Fruit fly (Drosophila melanogaster) whole organism, embryonic: ENCODE measurements around the gene CG43689.

ENCODE experiments used
- Atf6 ChIP-seq: fragments of 200-800 bp; sonication (Bioruptor generic); IDR thresholded peaks from 2 replicates; pipeline ENCODE4 v1.3.6; 2022; ENCODE audit warnings: missing biosample characterization, missing genetic modification characterization
- BtbVII ChIP-seq: fragments of 200-800 bp; sonication (Bioruptor generic); optimal IDR thresholded peaks from 3 replicates; lab custom pipeline; 2017; ENCODE audit warnings: missing biosample characterization, mild to moderate bottlenecking, missing genetic modification characterization
- CG10959 ChIP-seq: fragments of 200-800 bp; sonication (Bioruptor generic); IDR thresholded peaks from 2 replicates; pipeline ENCODE4 v1.3.6; 2022; ENCODE audit warnings: missing biosample characterization, missing genetic modification characterization
- CG11247 ChIP-seq: fragments of 200-800 bp; sonication (Bioruptor generic); IDR thresholded peaks from 2 replicates; pipeline ENCODE4 v1.3.6; 2022; ENCODE audit warnings: missing biosample characterization, missing genetic modification characterization
- CG12236 ChIP-seq: fragments of 200-800 bp; sonication (Bioruptor generic); optimal IDR thresholded peaks from 2 replicates; lab custom pipeline; 2016; ENCODE audit warnings: missing biosample characterization, missing genetic modification characterization
- CG12769 ChIP-seq: fragments of 200-800 bp; sonication (Bioruptor generic); optimal IDR thresholded peaks from 2 replicates; lab custom pipeline; 2019; ENCODE audit warnings: missing biosample characterization, mild to moderate bottlenecking, missing genetic modification characterization, moderate library complexity
- CG14667 ChIP-seq: fragments of 200-800 bp; sonication (Bioruptor generic); IDR thresholded peaks from 2 replicates; pipeline ENCODE4 v1.3.6; 2022; ENCODE audit warnings: missing biosample characterization, missing genetic modification characterization
- CG14860 ChIP-seq: fragments of 200-800 bp; sonication (Bioruptor generic); IDR thresholded peaks from 3 replicates; pipeline ENCODE4 v1.3.6; 2022; ENCODE audit warnings: missing biosample characterization, missing genetic modification characterization; ENCODE audit not compliant: partially characterized antibody
- CG1529 ChIP-seq: fragments of 200-800 bp; sonication (Bioruptor generic); optimal IDR thresholded peaks from 3 replicates; lab custom pipeline; 2018; ENCODE audit warnings: missing biosample characterization, missing genetic modification characterization
- CG15479 ChIP-seq: fragments of 200-800 bp; sonication (Bioruptor generic); optimal IDR thresholded peaks from 3 replicates; lab custom pipeline; 2019; ENCODE audit warnings: missing biosample characterization, mild to moderate bottlenecking, missing genetic modification characterization, moderate library complexity
- CG17912 ChIP-seq: fragments of 200-800 bp; sonication (Bioruptor generic); optimal IDR thresholded peaks from 2 replicates; lab custom pipeline; 2018; ENCODE audit warnings: missing biosample characterization, mild to moderate bottlenecking, missing genetic modification characterization
- CG30020 ChIP-seq: fragments of 200-800 bp; optimal IDR thresholded peaks from 2 replicates; lab custom pipeline; 2019; ENCODE audit warnings: missing biosample characterization, mild to moderate bottlenecking, missing genetic modification characterization, moderate library complexity
- CG30431 ChIP-seq: fragments of 200-800 bp; sonication (Bioruptor generic); optimal IDR thresholded peaks from 2 replicates; lab custom pipeline; 2017; ENCODE audit warnings: missing biosample characterization, missing genetic modification characterization
- CG31388 ChIP-seq: fragments of 200-800 bp; sonication (Bioruptor generic); optimal IDR thresholded peaks from 2 replicates; lab custom pipeline; 2016; ENCODE audit warnings: missing biosample characterization, missing genetic modification characterization
- CG32532 ChIP-seq: fragments of 200-800 bp; sonication (Bioruptor generic); IDR thresholded peaks from 2 replicates; pipeline ENCODE4 v1.3.6; 2022; ENCODE audit warnings: missing biosample characterization, missing genetic modification characterization
- CG7928 ChIP-seq: fragments of 200-800 bp; sonication (Bioruptor generic); optimal IDR thresholded peaks from 2 replicates; lab custom pipeline; 2017; ENCODE audit warnings: missing biosample characterization, mild to moderate bottlenecking, missing genetic modification characterization
- CG9817 ChIP-seq: fragments of 200-800 bp; sonication (Bioruptor generic); optimal IDR thresholded peaks from 2 replicates; lab custom pipeline; 2018; ENCODE audit warnings: missing biosample characterization, mild to moderate bottlenecking, missing genetic modification characterization, moderate library complexity
- CoRest ChIP-seq: fragments of 200-800 bp; sonication (Bioruptor generic); optimal IDR thresholded peaks from 3 replicates; lab custom pipeline; 2018; ENCODE audit warnings: missing biosample characterization, mild to moderate bottlenecking, missing genetic modification characterization, moderate library complexity
- Dp ChIP-seq: fragments of 200-800 bp; sonication (Bioruptor generic); optimal IDR thresholded peaks from 2 replicates; lab custom pipeline; 2018; ENCODE audit warnings: missing biosample characterization, mild to moderate bottlenecking, missing genetic modification characterization, moderate library complexity
- HmgZ ChIP-seq: fragments of 200-800 bp; sonication (Bioruptor generic); optimal IDR thresholded peaks from 2 replicates; lab custom pipeline; 2018; ENCODE audit warnings: missing biosample characterization, mild to moderate bottlenecking, missing genetic modification characterization
- Lpt ChIP-seq: fragments of >200 bp; optimal IDR thresholded peaks from 2 replicates; lab custom pipeline; 2018; ENCODE audit warnings: missing biosample characterization, missing genetic modification characterization
- MESR4 ChIP-seq: fragments of 200-800 bp; sonication (Bioruptor generic); optimal IDR thresholded peaks from 2 replicates; lab custom pipeline; 2018; ENCODE audit warnings: missing biosample characterization, mild to moderate bottlenecking, missing genetic modification characterization, moderate library complexity
- Mad ChIP-seq: fragments of 200-800 bp; sonication (Bioruptor generic); optimal IDR thresholded peaks from 2 replicates; lab custom pipeline; 2016; ENCODE audit warnings: missing biosample characterization, missing genetic modification characterization
- Med ChIP-seq: fragments of 200-800 bp; sonication (Bioruptor generic); peaks from one replicate; lab custom pipeline; 2016; ENCODE audit warnings: missing biosample characterization, missing genetic modification characterization, mild to moderate bottlenecking, inconsistent platforms, moderate library complexity
- Side ChIP-seq: fragments of 200-800 bp; sonication (Bioruptor generic); optimal IDR thresholded peaks from 2 replicates; lab custom pipeline; 2016; ENCODE audit warnings: missing biosample characterization, missing genetic modification characterization
- Ssrp ChIP-seq: fragments of 200-800 bp; sonication (Bioruptor generic); optimal IDR thresholded peaks from 2 replicates; lab custom pipeline; 2018; ENCODE audit warnings: missing biosample characterization, mild to moderate bottlenecking, missing genetic modification characterization, moderate library complexity
- Tbp ChIP-seq: fragments of >200 bp; optimal IDR thresholded peaks from 2 replicates; lab custom pipeline; 2018; ENCODE audit warnings: missing biosample characterization, missing genetic modification characterization
- Trl ChIP-seq, 3 experiments: fragments of >200 bp in 2 of 3; fragments of 200-800 bp in 1 of 3; sonication (Bioruptor generic) in 1 of 3; optimal IDR thresholded peaks; 2 replicates in 1 of 3; 3 replicates in 2 of 3; lab custom pipeline; 2016 to 2017; ENCODE audit warnings: missing biosample characterization in 1 of 3, missing genetic modification characterization in 1 of 3
- Vsx1 ChIP-seq: fragments of 200-800 bp; sonication (Bioruptor generic); optimal IDR thresholded peaks from 2 replicates; lab custom pipeline; 2017; ENCODE audit warnings: missing biosample characterization, mild to moderate bottlenecking, missing genetic modification characterization, missing genetic modification reagents
- ase ChIP-seq: fragments of 200-800 bp; sonication (Bioruptor generic); IDR thresholded peaks from 3 replicates; pipeline ENCODE4 v1.3.6; 2022; ENCODE audit warnings: missing biosample characterization, missing genetic modification characterization
- cato ChIP-seq: fragments of 200-800 bp; sonication (Bioruptor generic); optimal IDR thresholded peaks from 2 replicates; lab custom pipeline; 2016; ENCODE audit warnings: missing biosample characterization, missing genetic modification characterization, borderline replicate concordance
- chif ChIP-seq, 2 experiments: fragments of 200-800 bp; sonication (Bioruptor generic); optimal IDR thresholded peaks; 3 replicates each; lab custom pipeline; 2016; ENCODE audit warnings: missing biosample characterization in 2 of 2, missing genetic modification characterization in 2 of 2
- chinmo ChIP-seq: fragments of 200-800 bp; sonication (Bioruptor generic); IDR thresholded peaks from 4 replicates; pipeline ENCODE4 v1.3.6; 2022; ENCODE audit warnings: missing biosample characterization, missing genetic modification characterization; ENCODE audit not compliant: partially characterized antibody
- crc ChIP-seq: fragments of 200-800 bp; sonication (Bioruptor generic); optimal IDR thresholded peaks from 2 replicates; lab custom pipeline; 2016; ENCODE audit warnings: missing biosample characterization, missing genetic modification characterization
- dm ChIP-seq: fragments of 200-800 bp; sonication (Bioruptor generic); optimal IDR thresholded peaks from 3 replicates; lab custom pipeline; 2016; ENCODE audit warnings: missing biosample characterization, missing genetic modification characterization
- ems ChIP-seq: fragments of 200-800 bp; sonication (Bioruptor generic); optimal IDR thresholded peaks from 3 replicates; lab custom pipeline; 2016; ENCODE audit warnings: missing biosample characterization, missing genetic modification characterization
- gsb ChIP-seq: fragments of 200-800 bp; sonication (Bioruptor generic); IDR thresholded peaks from 2 replicates; pipeline ENCODE4 v1.3.6; 2022; ENCODE audit warnings: missing biosample characterization, missing genetic modification characterization
- gsb-n ChIP-seq: fragments of 200-800 bp; sonication (Bioruptor generic); optimal IDR thresholded peaks from 3 replicates; lab custom pipeline; 2018; ENCODE audit warnings: missing biosample characterization, mild to moderate bottlenecking, missing genetic modification characterization
- inv ChIP-seq: fragments of 200-800 bp; sonication (Bioruptor generic); IDR thresholded peaks from 2 replicates; pipeline ENCODE4 v1.3.6; 2022; ENCODE audit warnings: missing biosample characterization, missing genetic modification characterization; ENCODE audit not compliant: partially characterized antibody
- maf-S ChIP-seq: fragments of 200-800 bp; sonication (Bioruptor generic); optimal IDR thresholded peaks from 2 replicates; lab custom pipeline; 2016; ENCODE audit warnings: missing biosample characterization, missing genetic modification characterization
- nerfin-1 ChIP-seq: fragments of 200-800 bp; sonication (Bioruptor generic); optimal IDR thresholded peaks from 3 replicates; lab custom pipeline; 2019; ENCODE audit warnings: missing biosample characterization, mild to moderate bottlenecking, missing genetic modification characterization, moderate library complexity
- onecut ChIP-seq: fragments of 200-800 bp; sonication (Bioruptor generic); IDR thresholded peaks from 2 replicates; pipeline ENCODE4 v1.3.6; 2022; ENCODE audit warnings: missing biosample characterization, missing genetic modification characterization
- pb ChIP-seq: fragments of 200-800 bp; sonication (Bioruptor generic); optimal IDR thresholded peaks from 3 replicates; lab custom pipeline; 2016; ENCODE audit warnings: missing biosample characterization, missing genetic modification characterization
- sens-2 ChIP-seq: fragments of 200-800 bp; sonication (Bioruptor generic); IDR thresholded peaks from 2 replicates; pipeline ENCODE4 v1.3.6; 2022; ENCODE audit warnings: missing biosample characterization, missing genetic modification characterization
- seq ChIP-seq: fragments of 200-800 bp; sonication (Bioruptor generic); IDR thresholded peaks from 2 replicates; pipeline ENCODE4 v1.3.6; 2022; ENCODE audit warnings: missing biosample characterization, missing genetic modification characterization
- shn ChIP-seq: fragments of 200-800 bp; sonication (Bioruptor generic); optimal IDR thresholded peaks from 3 replicates; lab custom pipeline; 2016; ENCODE audit warnings: missing biosample characterization, missing genetic modification characterization
- tll ChIP-seq, 2 experiments: fragments of 200-800 bp in 1 of 2; fragments of >200 bp in 1 of 2; sonication (Bioruptor generic) in 1 of 2; optimal IDR thresholded peaks; 2 replicates each; lab custom pipeline; 2017 to 2019; ENCODE audit warnings: missing biosample characterization in 2 of 2, missing genetic modification characterization in 2 of 2, mild to moderate bottlenecking in 1 of 2, moderate library complexity in 1 of 2
- tna ChIP-seq: fragments of 200-800 bp; sonication (Bioruptor generic); IDR thresholded peaks from 2 replicates; pipeline ENCODE4 v1.3.6; 2022; ENCODE audit warnings: missing biosample characterization, missing genetic modification characterization; ENCODE audit not compliant: partially characterized antibody
- trh ChIP-seq: fragments of 200-800 bp; sonication (Bioruptor generic); optimal IDR thresholded peaks from 2 replicates; lab custom pipeline; 2016; ENCODE audit warnings: missing biosample characterization, missing genetic modification characterization
- tx ChIP-seq: fragments of 200-800 bp; sonication (Bioruptor generic); optimal IDR thresholded peaks from 2 replicates; lab custom pipeline; 2016; ENCODE audit warnings: missing biosample characterization, missing genetic modification characterization

Gene CG43689

dm6 chrX:4105830-4106233 is 30.3 kb downstream of the CG43689 start, which contains the start of gene cib (continued):
- TF ChIP-seq tll (GFP tag; optimal IDR thresholded peaks at IDR 0.05; lab: Kevin White, UChicago): no peak
- TF ChIP-seq CoRest (tag; lab: Kevin White, UChicago): peak; percentile 26
- no peak for TF ChIP-seq CG15479 (GFP tag; lab: Kevin White, UChicago)
- no peak for TF ChIP-seq onecut (GFP tag; lab: Robert Waterston, UW)
- peak; percentile 29 for TF ChIP-seq CG12236 (GFP tag; lab: Kevin White, UChicago)
- TF ChIP-seq dm (GFP tag; lab: Kevin White, UChicago): no peak
- TF ChIP-seq CG12769: no peak
- no peak for TF ChIP-seq CG1529 (GFP tag; lab: Kevin White, UChicago)
- no peak for TF ChIP-seq pb (GFP tag; lab: Kevin White, UChicago)
- no peak for TF ChIP-seq cato (GFP tag; lab: Kevin White, UChicago)
- no peak for TF ChIP-seq sens-2 (GFP tag; lab: Robert Waterston, UW)
- no peak for TF ChIP-seq CG30020
- no peak for TF ChIP-seq Atf6 (GFP tag; lab: Robert Waterston, UW)
- no peak for TF ChIP-seq Ssrp (tag; lab: Kevin White, UChicago)
- TF ChIP-seq BtbVII (GFP tag; lab: Kevin White, UChicago): no peak
- peak; percentile 87 for TF ChIP-seq Med (GFP tag; lab: Kevin White, UChicago)
- TF ChIP-seq HmgZ (tag; lab: Kevin White, UChicago): peak; percentile 87
- peak; percentile 61 for TF ChIP-seq Tbp
- TF ChIP-seq CG14860: peak; percentile 50; the same call in 2 of the 3 replicates
- peak; percentile 68 for TF ChIP-seq gsb-n (tag; lab: Kevin White, UChicago)
- no peak for TF ChIP-seq CG10959 (GFP tag; lab: Robert Waterston, UW)
- peak; percentile 68; the same call in 1 of the 2 replicates for TF ChIP-seq inv (GFP tag; lab: Robert Waterston, UW)
- TF ChIP-seq Side (GFP tag; lab: Kevin White, UChicago): peak; percentile 50
- peak; percentile 28 for TF ChIP-seq tx
- peak; percentile 22 for TF ChIP-seq maf-S (GFP tag; lab: Kevin White, UChicago)
- TF ChIP-seq chinmo (GFP tag; lab: Robert Waterston, UW): no peak; the same call in 2 of the 4 replicates
- TF ChIP-seq Lpt (GFP tag; lab: Kevin White, UChicago): no peak
- peak; percentile 96 for TF ChIP-seq Dp (GFP tag; lab: Kevin White, UChicago)
- no peak for TF ChIP-seq ase (GFP tag; lab: Robert Waterston, UW)
- no peak for TF ChIP-seq CG11247 (GFP tag; lab: Robert Waterston, UW)
- no peak for TF ChIP-seq nerfin-1 (tag; lab: Kevin White, UChicago)
- peak; percentile 76 for TF ChIP-seq CG17912 (GFP tag; lab: Kevin White, UChicago)
- no peak for TF ChIP-seq CG30431 (GFP tag; lab: Kevin White, UChicago)
- no peak for TF ChIP-seq shn (GFP tag; lab: Kevin White, UChicago)
- no peak for TF ChIP-seq Trl (optimal IDR thresholded peaks at IDR 0.05; lab: Kevin White, UChicago)
- TF ChIP-seq Trl (GFP tag; optimal IDR thresholded peaks at IDR 0.05; lab: Kevin White, UChicago): peak; percentile 47
- peak; percentile 68; the same call in 1 of the 2 replicates for TF ChIP-seq CG32532 (GFP tag; lab: Robert Waterston, UW)
- TF ChIP-seq ems (GFP tag; lab: Kevin White, UChicago): peak; percentile 29
- TF ChIP-seq crc (GFP tag; lab: Kevin White, UChicago): no peak
- TF ChIP-seq Vsx1 (GFP tag; lab: Kevin White, UChicago): no peak
- TF ChIP-seq MESR4 (GFP tag; lab: Kevin White, UChicago): peak; percentile 66
- no peak for TF ChIP-seq CG14667 (GFP tag; lab: Robert Waterston, UW)
- no peak for TF ChIP-seq CG9817 (tag; lab: Kevin White, UChicago)
- no peak for TF ChIP-seq seq
- no peak for TF ChIP-seq gsb (GFP tag; lab: Robert Waterston, UW)
- no peak for TF ChIP-seq CG31388 (GFP tag; lab: Kevin White, UChicago)
- TF ChIP-seq chif (GFP tag; optimal IDR thresholded peaks at IDR 0.05; lab: Kevin White, UChicago): peak in 1 of 2 experiments; percentile 6
- peak; percentile 18 for TF ChIP-seq Mad (GFP tag; lab: Kevin White, UChicago)
- TF ChIP-seq tna (GFP tag; lab: Robert Waterston, UW): peak; percentile 71
- TF ChIP-seq CG7928 (GFP tag; lab: Kevin White, UChicago): peak; percentile 47
- TF ChIP-seq trh (GFP tag; lab: Kevin White, UChicago): no peak
